Worm (Caenorhabditis elegans) whole organism, L2 larva: Measurements from ENCODE around the gene F47B10.9.

Source experiments
- C34F6.9 ChIP-seq: fragments of 150-350 bp; optimal IDR thresholded peaks from 2 replicates; lab custom pipeline; 2014; ENCODE audit warnings: missing biosample characterization, missing genetic modification characterization
- F13H6.1 ChIP-seq: sonication (generic microtip); optimal IDR thresholded peaks from 2 replicates; lab custom pipeline; 2016; ENCODE audit warnings: missing genetic modification characterization, missing compliant biosample characterization
- R02D3.7 ChIP-seq: fragments of 150-350 bp; optimal IDR thresholded peaks from 2 replicates; lab custom pipeline; 2014; ENCODE audit warnings: missing biosample characterization, missing genetic modification characterization
- Y55F3AM.14 ChIP-seq: fragments of 200-800 bp; sonication (Bioruptor generic); optimal IDR thresholded peaks from 2 replicates; lab custom pipeline; 2018; ENCODE audit warnings: mild to moderate bottlenecking, missing genetic modification characterization, missing compliant biosample characterization
- ama-1 ChIP-seq: fragments of 150-350 bp; optimal IDR thresholded peaks from 2 replicates; lab custom pipeline; 2018; ENCODE audit warnings: inconsistent platforms
- blmp-1 ChIP-seq: sonication (generic microtip); optimal IDR thresholded peaks from 2 replicates; lab custom pipeline; 2017; ENCODE audit warnings: missing genetic modification characterization, mild to moderate bottlenecking, missing compliant biosample characterization, antibody characterized with exemption, moderate library complexity; ENCODE audit not compliant: insufficient read depth
- ceh-16 ChIP-seq: fragments of 150-350 bp; optimal IDR thresholded peaks from 2 replicates; lab custom pipeline; 2014; ENCODE audit warnings: missing biosample characterization, missing genetic modification characterization
- ceh-82 ChIP-seq: fragments of 150-350 bp; optimal IDR thresholded peaks from 2 replicates; lab custom pipeline; 2014; ENCODE audit warnings: missing biosample characterization, missing genetic modification characterization
- crh-2 ChIP-seq: sonication (generic microtip); optimal IDR thresholded peaks from 2 replicates; lab custom pipeline; 2017; ENCODE audit warnings: missing biosample characterization, missing genetic modification characterization
- dmd-4 ChIP-seq: sonication (generic microtip); optimal IDR thresholded peaks from 2 replicates; lab custom pipeline; 2017; ENCODE audit warnings: missing biosample characterization, missing genetic modification characterization
- egl-27 ChIP-seq: sonication (generic microtip); optimal IDR thresholded peaks from 3 replicates; lab custom pipeline; 2017; ENCODE audit warnings: missing biosample characterization, missing genetic modification reagents, missing genetic modification characterization
- elt-1 ChIP-seq: fragments of 150-350 bp; optimal IDR thresholded peaks from 2 replicates; lab custom pipeline; 2014; ENCODE audit warnings: missing biosample characterization, missing genetic modification characterization
- elt-3 ChIP-seq: sonication (generic microtip); optimal IDR thresholded peaks from 2 replicates; lab custom pipeline; 2017; ENCODE audit warnings: missing biosample characterization, missing genetic modification characterization
- fos-1 ChIP-seq: fragments of 150-350 bp; optimal IDR thresholded peaks from 2 replicates; lab custom pipeline; 2014; ENCODE audit warnings: missing biosample characterization, missing genetic modification characterization
- lin-11 ChIP-seq: fragments of 150-350 bp; sonication (generic microtip); optimal IDR thresholded peaks from 2 replicates; lab custom pipeline; 2014; ENCODE audit warnings: missing biosample characterization, missing genetic modification characterization, inconsistent platforms, mixed read lengths
- lin-13 ChIP-seq: fragments of 150-350 bp; optimal IDR thresholded peaks from 2 replicates; lab custom pipeline; 2014; ENCODE audit warnings: missing biosample characterization, missing genetic modification reagents, missing genetic modification characterization
- lin-39 ChIP-seq: fragments of 150-350 bp; optimal IDR thresholded peaks from 2 replicates; lab custom pipeline; 2014; ENCODE audit warnings: missing biosample characterization, missing genetic modification reagents, missing genetic modification characterization
- lsy-2 ChIP-seq, 2 experiments: fragments of 150-350 bp in 1 of 2; sonication (generic microtip) in 1 of 2; optimal IDR thresholded peaks; 2 replicates each; lab custom pipeline; 2014 to 2017; ENCODE audit warnings: missing biosample characterization in 2 of 2, missing genetic modification characterization in 2 of 2
- mab-5 ChIP-seq: fragments of 150-350 bp; optimal IDR thresholded peaks from 2 replicates; lab custom pipeline; 2014; ENCODE audit warnings: missing biosample characterization, missing genetic modification characterization
- mbf-1 ChIP-seq: sonication (generic microtip); optimal IDR thresholded peaks from 2 replicates; lab custom pipeline; 2017; ENCODE audit warnings: missing biosample characterization, missing genetic modification characterization
- nhr-10 ChIP-seq: sonication (generic microtip); optimal IDR thresholded peaks from 2 replicates; lab custom pipeline; 2017; ENCODE audit warnings: missing biosample characterization, missing genetic modification characterization
- nhr-11 ChIP-seq: fragments of 150-350 bp; optimal IDR thresholded peaks from 2 replicates; lab custom pipeline; 2014; ENCODE audit warnings: missing biosample characterization, missing genetic modification characterization
- nhr-129 ChIP-seq: fragments of 150-350 bp; optimal IDR thresholded peaks from 2 replicates; lab custom pipeline; 2014; ENCODE audit warnings: missing biosample characterization, missing genetic modification characterization
- nhr-23 ChIP-seq: fragments of 150-350 bp; optimal IDR thresholded peaks from 2 replicates; lab custom pipeline; 2014; ENCODE audit warnings: missing biosample characterization, missing genetic modification reagents, missing genetic modification characterization
- nhr-237 ChIP-seq: fragments of 150-350 bp; optimal IDR thresholded peaks from 2 replicates; lab custom pipeline; 2014; ENCODE audit warnings: missing biosample characterization, missing genetic modification characterization
- nhr-25 ChIP-seq: fragments of 150-350 bp; sonication (generic microtip); optimal IDR thresholded peaks from 3 replicates; lab custom pipeline; 2014; ENCODE audit warnings: missing biosample characterization, missing genetic modification characterization
- nhr-6 ChIP-seq: fragments of 150-350 bp; optimal IDR thresholded peaks from 2 replicates; lab custom pipeline; 2014; ENCODE audit warnings: missing biosample characterization, missing genetic modification characterization
- peb-1 ChIP-seq: fragments of 150-350 bp; optimal IDR thresholded peaks from 2 replicates; lab custom pipeline; 2014; ENCODE audit warnings: missing biosample characterization, missing genetic modification characterization
- sem-4 ChIP-seq: fragments of 150-350 bp; optimal IDR thresholded peaks from 2 replicates; lab custom pipeline; 2014; ENCODE audit warnings: missing biosample characterization, missing genetic modification reagents, missing genetic modification characterization
- sma-3 ChIP-seq: sonication (generic microtip); optimal IDR thresholded peaks from 2 replicates; lab custom pipeline; 2016; ENCODE audit warnings: missing genetic modification reagents, missing genetic modification characterization, missing compliant biosample characterization
- sma-9 ChIP-seq, 2 experiments: fragments of 150-350 bp in 1 of 2; sonication (generic microtip) in 1 of 2; optimal IDR thresholded peaks; 2 replicates each; lab custom pipeline; 2014 to 2016; ENCODE audit warnings: missing genetic modification characterization in 2 of 2, mild to moderate bottlenecking in 1 of 2, missing biosample characterization in 1 of 2, missing compliant biosample characterization in 1 of 2, missing genetic modification reagents in 1 of 2, moderate library complexity in 1 of 2
- unc-39 ChIP-seq: fragments of 150-350 bp; optimal IDR thresholded peaks from 2 replicates; lab custom pipeline; 2014; ENCODE audit warnings: missing biosample characterization, missing genetic modification characterization
- zag-1 ChIP-seq: fragments of 150-350 bp; optimal IDR thresholded peaks from 2 replicates; lab custom pipeline; 2014; ENCODE audit warnings: missing biosample characterization, missing genetic modification characterization
- ztf-1 ChIP-seq: fragments of 200-800 bp; sonication (Bioruptor generic); conservative IDR thresholded peaks from 2 replicates; pipeline ENCODE4 v1.3.6; 2022; ENCODE audit warnings: missing genetic modification characterization, missing compliant biosample characterization
- ztf-11 ChIP-seq: sonication (generic microtip); optimal IDR thresholded peaks from 2 replicates; lab custom pipeline; 2017; ENCODE audit warnings: missing biosample characterization, missing genetic modification characterization

Gene F47B10.9

ce11 chrX:10900952-10901351 is 12.9 kb downstream of the F47B10.9 start (continued):
- TF ChIP-seq zag-1 (tag; lab: Kevin White, UChicago) (peak; percentile 29), nhr-237 (no peak), ama-1 (lab: Kevin White, UChicago) (no peak)

ce11 chrX:10900079-10900724 is 13.7 kb downstream of the F47B10.9 start, which contains the start of gene suca-1:
suca-1 (minus strand) TSS chrX:10900114.
- peak; percentile 3 for TF ChIP-seq sem-4 (tag; lab: Kevin White, UChicago)
- no peak for TF ChIP-seq ztf-11 (tag; lab: Kevin White, UChicago)
- TF ChIP-seq lin-13 (GFP tag; lab: Kevin White, UChicago), result peak; percentile 4
- TF ChIP-seq nhr-11, result no peak
- TF ChIP-seq sma-9 (GFP tag; optimal IDR thresholded peaks at IDR 0.05; lab: Kevin White, UChicago), result peak; percentile 45
- no peak for TF ChIP-seq sma-9 (tag; optimal IDR thresholded peaks at IDR 0.05; lab: Kevin White, UChicago)
- TF ChIP-seq nhr-129 (tag; lab: Kevin White, UChicago), result peak; percentile 72
- TF ChIP-seq lsy-2 (tag; optimal IDR thresholded peaks at IDR 0.05; lab: Kevin White, UChicago), result peak in 1 of 2 experiments; percentile 47
- peak; percentile 53 for TF ChIP-seq fos-1 (tag; lab: Kevin White, UChicago)
- peak; percentile 35 for TF ChIP-seq C34F6.9 (tag; lab: Kevin White, UChicago)
- TF ChIP-seq lin-11 (tag; lab: Kevin White, UChicago), result peak; percentile 37
- no peak for TF ChIP-seq R02D3.7 (tag; lab: Kevin White, UChicago)
- TF ChIP-seq ztf-1 (GFP tag; lab: Robert Waterston, UW), result no peak
- peak; percentile 38 for TF ChIP-seq nhr-25 (tag; lab: Kevin White, UChicago)
- peak; percentile 45 for TF ChIP-seq F13H6.1
- TF ChIP-seq sma-3 (GFP tag; lab: Kevin White, UChicago), result peak; percentile 19
- no peak for TF ChIP-seq egl-27
- TF ChIP-seq mbf-1 (tag; lab: Kevin White, UChicago), result no peak
- no peak for TF ChIP-seq Y55F3AM.14 (GFP tag; lab: Kevin White, UChicago)

ce11 chrX:10896498-10896897 is 17.4 kb downstream of the F47B10.9 start, which contains the start of gene haly-1:
haly-1 (minus strand) TSS chrX:10896598.
- TF ChIP-seq sma-9 (GFP tag; optimal IDR thresholded peaks at IDR 0.05; lab: Kevin White, UChicago) (no peak), sma-9 (tag; optimal IDR thresholded peaks at IDR 0.05; lab: Kevin White, UChicago) (no peak), R02D3.7 (tag; lab: Kevin White, UChicago) (no peak), lin-39 (tag; lab: Kevin White, UChicago) (no peak), nhr-10 (tag; lab: Kevin White, UChicago) (no peak), ztf-1 (GFP tag; lab: Robert Waterston, UW) (no peak), peb-1 (tag; lab: Kevin White, UChicago) (no peak), unc-39 (no peak), blmp-1 (tag; lab: Kevin White, UChicago) (no peak), F13H6.1 (no peak), elt-3 (tag; lab: Kevin White, UChicago) (no peak), ama-1 (lab: Kevin White, UChicago) (no peak), crh-2 (no peak), elt-1 (tag; lab: Kevin White, UChicago) (no peak), ztf-11 (tag; lab: Kevin White, UChicago) (no peak), dmd-4 (tag; lab: Kevin White, UChicago) (no peak)

ce11 chrX:10891890-10892289 is 22.0 kb downstream of the F47B10.9 start, which contains the start of gene F47B10.3:
F47B10.3 (plus strand) TSS chrX:10892190.
- TF ChIP-seq mab-5 (tag; lab: Kevin White, UChicago) (no peak), sma-9 (GFP tag; optimal IDR thresholded peaks at IDR 0.05; lab: Kevin White, UChicago) (no peak), sma-9 (tag; optimal IDR thresholded peaks at IDR 0.05; lab: Kevin White, UChicago) (no peak), peb-1 (tag; lab: Kevin White, UChicago) (no peak), ceh-16 (tag; lab: Kevin White, UChicago) (no peak), lin-13 (GFP tag; lab: Kevin White, UChicago) (no peak), blmp-1 (tag; lab: Kevin White, UChicago) (no peak), nhr-23 (tag; lab: Kevin White, UChicago) (no peak), ceh-82 (tag; lab: Kevin White, UChicago) (no peak), nhr-25 (tag; lab: Kevin White, UChicago) (no peak), nhr-6 (tag; lab: Kevin White, UChicago) (no peak), zag-1 (tag; lab: Kevin White, UChicago) (no peak), ztf-1 (GFP tag; lab: Robert Waterston, UW) (no peak), nhr-129 (tag; lab: Kevin White, UChicago) (no peak)
